Fruit fly (Drosophila melanogaster): Measurements from ENCODE around the gene CG6983.

- TF ChIP-seq Jra (GFP tag; optimal IDR thresholded peaks at IDR 0.05) (peak; percentile 45), ey (GFP tag; optimal IDR thresholded peaks at IDR 0.05) (peak; percentile 83), psq (GFP tag; optimal IDR thresholded peaks at IDR 0.05) (peak; percentile 72), Hr78 (GFP tag; optimal IDR thresholded peaks at IDR 0.05) (no peak), GATAd (GFP tag; optimal IDR thresholded peaks at IDR 0.05) (no peak), pan (optimal IDR thresholded peaks at IDR 0.05) (no peak), tai (GFP tag; optimal IDR thresholded peaks at IDR 0.05) (no peak), jim (GFP tag; optimal IDR thresholded peaks at IDR 0.05) (no peak), Myc (optimal IDR thresholded peaks at IDR 0.05) (no peak), Rel (GFP tag; optimal IDR thresholded peaks at IDR 0.05) (no peak), Rel (tag; optimal IDR thresholded peaks at IDR 0.05) (peak; percentile 13), h (GFP tag; optimal IDR thresholded peaks at IDR 0.05) (peak; percentile 89), Hnf4 (GFP tag; optimal IDR thresholded peaks at IDR 0.05) (peak; percentile 79), Dif (GFP tag; optimal IDR thresholded peaks at IDR 0.05; ENCODE audit: partially characterized antibody) (no peak), brk (GFP tag; optimal IDR thresholded peaks at IDR 0.05) (peak; percentile 73)
These were observed 8.9 kb upstream of the CG6983 start for dm6 chr3L:8457866-8458766.
